Fruit fly (Drosophila melanogaster) whole organism, wandering third instar larva: ENCODE measurements around the gene qm.

Source experiments
- Abd-B ChIP-seq: fragments of >200 bp; optimal IDR thresholded peaks from 2 replicates; lab custom pipeline; 2017; ENCODE audit warnings: missing biosample characterization, missing genetic modification characterization
- CG32264 ChIP-seq: fragments of 200-800 bp; sonication (Bioruptor generic); optimal IDR thresholded peaks from 2 replicates; lab custom pipeline; 2016; ENCODE audit warnings: missing biosample characterization, missing genetic modification characterization
- CG9705 ChIP-seq: fragments of 200-800 bp; sonication (Bioruptor generic); optimal IDR thresholded peaks from 2 replicates; lab custom pipeline; 2018; ENCODE audit warnings: missing biosample characterization, mild to moderate bottlenecking, missing genetic modification characterization
- CrebA ChIP-seq: fragments of 200-800 bp; sonication (Bioruptor generic); optimal IDR thresholded peaks from 2 replicates; lab custom pipeline; 2016; ENCODE audit warnings: missing biosample characterization, mild to moderate bottlenecking, missing genetic modification characterization, borderline replicate concordance
- Dfd ChIP-seq: fragments of >200 bp; optimal IDR thresholded peaks from 2 replicates; lab custom pipeline; 2017; ENCODE audit warnings: missing biosample characterization, missing genetic modification characterization
- Dif ChIP-seq: fragments of 200-275, 200-300 bp; sonication (Bioruptor generic); optimal IDR thresholded peaks from 2 replicates; lab custom pipeline; 2018; ENCODE audit warnings: missing biosample characterization, missing genetic modification characterization; ENCODE audit not compliant: partially characterized antibody
- GATAd ChIP-seq: sonication (Bioruptor generic); optimal IDR thresholded peaks from 2 replicates; lab custom pipeline; 2016; ENCODE audit warnings: missing biosample characterization, missing genetic modification characterization
- HLH106 ChIP-seq: fragments of 200-800 bp; optimal IDR thresholded peaks from 3 replicates; lab custom pipeline; 2019; ENCODE audit warnings: missing biosample characterization, mild to moderate bottlenecking, missing genetic modification characterization, moderate library complexity
- Hnf4 ChIP-seq: fragments of 200-800 bp; sonication (Bioruptor generic); optimal IDR thresholded peaks from 2 replicates; lab custom pipeline; 2016; ENCODE audit warnings: missing biosample characterization, mild to moderate bottlenecking, missing genetic modification characterization
- Hr78 ChIP-seq: fragments of >200 bp; optimal IDR thresholded peaks from 2 replicates; lab custom pipeline; 2017; ENCODE audit warnings: missing biosample characterization, missing genetic modification characterization
- Hr83 ChIP-seq: fragments of 200-300 bp; sonication (Bioruptor generic); optimal IDR thresholded peaks from 2 replicates; lab custom pipeline; 2016; ENCODE audit warnings: missing biosample characterization, mild to moderate bottlenecking, missing genetic modification characterization, moderate library complexity; ENCODE audit not compliant: poor library complexity, severe bottlenecking
- Jra ChIP-seq: sonication (Bioruptor generic); optimal IDR thresholded peaks from 2 replicates; lab custom pipeline; 2016; ENCODE audit warnings: missing biosample characterization, missing genetic modification characterization
- Mio ChIP-seq: sonication (Bioruptor generic); optimal IDR thresholded peaks from 2 replicates; lab custom pipeline; 2016; ENCODE audit warnings: missing biosample characterization, missing genetic modification characterization
- Myc ChIP-seq: fragments of >200 bp; optimal IDR thresholded peaks from 2 replicates; lab custom pipeline; 2017
- N ChIP-seq: fragments of >200 bp; optimal IDR thresholded peaks from 2 replicates; lab custom pipeline; 2018; ENCODE audit warnings: missing biosample characterization, missing external identifiers, missing genetic modification characterization
- OdsH ChIP-seq: fragments of 200-800 bp; sonication (Bioruptor generic); optimal IDR thresholded peaks from 2 replicates; lab custom pipeline; 2016; ENCODE audit warnings: missing biosample characterization, mild to moderate bottlenecking, missing genetic modification characterization
- Rel ChIP-seq, 2 experiments: fragments of 200-800 bp; sonication (Bioruptor generic) in 1 of 2; optimal IDR thresholded peaks; 2 replicates in 1 of 2; 3 replicates in 1 of 2; lab custom pipeline; 2016 to 2019; ENCODE audit warnings: mild to moderate bottlenecking in 2 of 2, missing biosample characterization in 2 of 2, missing genetic modification characterization in 2 of 2, moderate library complexity in 1 of 2
- Sp1 ChIP-seq: fragments of 200-800 bp; sonication (Bioruptor generic); optimal IDR thresholded peaks from 3 replicates; lab custom pipeline; 2019; ENCODE audit warnings: missing biosample characterization, mild to moderate bottlenecking, missing genetic modification characterization, moderate library complexity
- Vsx2 ChIP-seq: fragments of 200-300, 225-300 bp; sonication (Bioruptor generic); optimal IDR thresholded peaks from 2 replicates; lab custom pipeline; 2018; ENCODE audit warnings: missing biosample characterization, missing genetic modification characterization; ENCODE audit not compliant: partially characterized antibody
- br ChIP-seq: fragments of 200-800 bp; sonication (Bioruptor generic); optimal IDR thresholded peaks from 2 replicates; lab custom pipeline; 2016; ENCODE audit warnings: missing biosample characterization, missing genetic modification characterization
- brk ChIP-seq: fragments of 200-800 bp; sonication (Bioruptor generic); optimal IDR thresholded peaks from 2 replicates; lab custom pipeline; 2016; ENCODE audit warnings: missing biosample characterization, mild to moderate bottlenecking, missing genetic modification characterization
- dl ChIP-seq, 2 experiments: fragments of 175-275, 200-275 bp in 1 of 2; fragments of 200-275 bp in 1 of 2; sonication (Bioruptor generic); optimal IDR thresholded peaks; lab custom pipeline; 2018; ENCODE audit warnings: mild to moderate bottlenecking in 2 of 2, missing biosample characterization in 2 of 2, missing genetic modification characterization in 2 of 2, moderate library complexity in 2 of 2; ENCODE audit not compliant: partially characterized antibody in 2 of 2, insufficient read depth in 1 of 2
- dmrt93B ChIP-seq: fragments of 200-800 bp; sonication (Bioruptor generic); optimal IDR thresholded peaks from 2 replicates; lab custom pipeline; 2018; ENCODE audit warnings: missing biosample characterization, mild to moderate bottlenecking, missing genetic modification characterization
- dsf ChIP-seq: sonication (Bioruptor generic); optimal IDR thresholded peaks from 2 replicates; lab custom pipeline; 2016; ENCODE audit warnings: missing biosample characterization, missing genetic modification characterization, borderline replicate concordance
- ey ChIP-seq: fragments of 200-800 bp; sonication (Bioruptor generic); optimal IDR thresholded peaks from 2 replicates; lab custom pipeline; 2016; ENCODE audit warnings: missing biosample characterization, missing genetic modification characterization
- foxo ChIP-seq, 2 experiments: fragments of 200-800 bp; sonication (Bioruptor generic); optimal IDR thresholded peaks; 2 replicates in 1 of 2; 3 replicates in 1 of 2; lab custom pipeline; 2016 to 2017; ENCODE audit warnings: missing biosample characterization in 2 of 2, missing genetic modification characterization in 2 of 2
- fru ChIP-seq: fragments of 200-800 bp; sonication (Bioruptor generic); optimal IDR thresholded peaks from 3 replicates; lab custom pipeline; 2016; ENCODE audit warnings: missing biosample characterization, mild to moderate bottlenecking, missing genetic modification characterization
- h ChIP-seq: fragments of 200-800 bp; sonication (Bioruptor generic); optimal IDR thresholded peaks from 3 replicates; lab custom pipeline; 2016; ENCODE audit warnings: missing biosample characterization, mild to moderate bottlenecking, missing genetic modification characterization
- jim ChIP-seq: fragments of 175-275, 200-325 bp; sonication (Bioruptor generic); optimal IDR thresholded peaks from 2 replicates; lab custom pipeline; 2016; ENCODE audit warnings: missing biosample characterization, mild to moderate bottlenecking, missing genetic modification characterization
- lola ChIP-seq: fragments of >200 bp; optimal IDR thresholded peaks from 2 replicates; lab custom pipeline; 2017; ENCODE audit warnings: missing biosample characterization, missing genetic modification characterization
- pan ChIP-seq: fragments of >200 bp; optimal IDR thresholded peaks from 2 replicates; lab custom pipeline; 2017
- psq ChIP-seq: fragments of 200-800 bp; sonication (Bioruptor generic); optimal IDR thresholded peaks from 3 replicates; lab custom pipeline; 2017; ENCODE audit warnings: missing biosample characterization, mild to moderate bottlenecking, missing genetic modification characterization, moderate library complexity
- rgr ChIP-seq: fragments of 200-800 bp; sonication (Bioruptor generic); optimal IDR thresholded peaks from 3 replicates; lab custom pipeline; 2016; ENCODE audit warnings: missing biosample characterization, mild to moderate bottlenecking, missing genetic modification characterization
- sage ChIP-seq: fragments of 200-800 bp; sonication (Bioruptor generic); optimal IDR thresholded peaks from 2 replicates; lab custom pipeline; 2016; ENCODE audit warnings: missing biosample characterization, mild to moderate bottlenecking, missing genetic modification characterization
- sv ChIP-seq: fragments of 200-800 bp; sonication (Bioruptor generic); optimal IDR thresholded peaks from 3 replicates; lab custom pipeline; 2016; ENCODE audit warnings: missing biosample characterization, missing genetic modification characterization
- tai ChIP-seq: sonication (Bioruptor generic); optimal IDR thresholded peaks from 2 replicates; lab custom pipeline; 2016; ENCODE audit warnings: missing biosample characterization, missing genetic modification characterization
- usp ChIP-seq: fragments of >200 bp; optimal IDR thresholded peaks from 2 replicates; lab custom pipeline; 2017; ENCODE audit warnings: missing biosample characterization, missing genetic modification characterization
- woc ChIP-seq: sonication (Bioruptor generic); optimal IDR thresholded peaks from 2 replicates; lab custom pipeline; 2016; ENCODE audit warnings: missing biosample characterization, mild to moderate bottlenecking, missing genetic modification characterization

qm gene

dm6 chr3L:7359827-7360323 lies 11.8 kb downstream of the qm start, which contains the start of gene pst:
TSS of gene pst (minus strand) at chr3L:7360263.
- TF ChIP-seq HLH106 (tag; lab: Kevin White, UChicago) (no peak), lola (no peak), Rel (GFP tag; optimal IDR thresholded peaks at IDR 0.05; lab: Kevin White, UChicago) (no peak), Rel (tag; optimal IDR thresholded peaks at IDR 0.05; lab: Kevin White, UChicago) (peak; percentile 100), brk (GFP tag; lab: Kevin White, UChicago) (no peak), GATAd (no peak), sv (GFP tag; lab: Kevin White, UChicago) (no peak), fru (GFP tag; lab: Kevin White, UChicago) (peak; percentile 18), Sp1 (GFP tag; lab: Kevin White, UChicago) (peak; percentile 25), usp (GFP tag; lab: Kevin White, UChicago) (no peak), Dif (GFP tag; lab: Kevin White, UChicago) (peak; percentile 46), Jra (GFP tag; lab: Kevin White, UChicago) (peak; percentile 19), Hr83 (GFP tag; lab: Kevin White, UChicago) (peak; percentile 58), br (GFP tag; lab: Kevin White, UChicago) (no peak), sage (GFP tag; lab: Kevin White, UChicago) (no peak), psq (GFP tag; lab: Kevin White, UChicago) (no peak)
- TF ChIP-seq, all 38 proteins: peak for 6

dm6 chr3L:7360324-7360852 lies 12.3 kb downstream of the qm start, which contains the start of gene Sec63:
TSS of gene Sec63 (plus strand) at chr3L:7360561.
- TF ChIP-seq Rel (GFP tag; optimal IDR thresholded peaks at IDR 0.05; lab: Kevin White, UChicago) (no peak), Rel (tag; optimal IDR thresholded peaks at IDR 0.05; lab: Kevin White, UChicago) (no peak), br (GFP tag; lab: Kevin White, UChicago) (peak; percentile 35), OdsH (GFP tag; lab: Kevin White, UChicago) (no peak), Myc (peak; percentile 44), ey (no peak), rgr (GFP tag; lab: Kevin White, UChicago) (no peak), Vsx2 (GFP tag; lab: Kevin White, UChicago) (no peak), Dfd (GFP tag; lab: Kevin White, UChicago) (no peak), sv (GFP tag; lab: Kevin White, UChicago) (peak; percentile 21), psq (GFP tag; lab: Kevin White, UChicago) (peak; percentile 27), brk (GFP tag; lab: Kevin White, UChicago) (no peak), Hr78 (GFP tag; lab: Kevin White, UChicago) (no peak), CG9705 (GFP tag; lab: Kevin White, UChicago) (no peak), lola (no peak), h (GFP tag; lab: Kevin White, UChicago) (no peak), woc (GFP tag; lab: Kevin White, UChicago) (no peak), CrebA (GFP tag; lab: Kevin White, UChicago) (no peak), Abd-B (no peak), jim (no peak), Hr83 (GFP tag; lab: Kevin White, UChicago) (peak; percentile 61), dl (GFP tag; optimal IDR thresholded peaks at IDR 0.05; lab: Kevin White, UChicago; ENCODE audit: insufficient read depth in 1 of 2, partially characterized antibody in 2 of 2) (no peak), Dif (GFP tag; lab: Kevin White, UChicago) (no peak), Mio (no peak), Hnf4 (GFP tag; lab: Kevin White, UChicago) (peak; percentile 35), dsf (GFP tag; lab: Kevin White, UChicago) (no peak), dmrt93B (GFP tag; lab: Kevin White, UChicago) (no peak), N (GFP tag; lab: Kevin White, UChicago) (no peak), HLH106 (tag; lab: Kevin White, UChicago) (peak; percentile 55), foxo (GFP tag; optimal IDR thresholded peaks at IDR 0.05; lab: Kevin White, UChicago) (peak in 1 of 2 experiments; percentile 54), pan (lab: Kevin White, UChicago) (no peak), GATAd (no peak), Jra (GFP tag; lab: Kevin White, UChicago) (no peak), usp (GFP tag; lab: Kevin White, UChicago) (no peak), tai (GFP tag; lab: Kevin White, UChicago) (no peak), fru (GFP tag; lab: Kevin White, UChicago) (no peak), Sp1 (GFP tag; lab: Kevin White, UChicago) (no peak), CG32264 (GFP tag; lab: Kevin White, UChicago) (no peak), sage (GFP tag; lab: Kevin White, UChicago) (no peak)
- TF ChIP-seq, all 38 proteins: peak for 8
